Fruit fly (Drosophila melanogaster): Measurements from ENCODE around the gene tin.
A peak's percentile ranks its signal among the peaks of the same experiment; 100 is the strongest.

The tin gene

DNA sequence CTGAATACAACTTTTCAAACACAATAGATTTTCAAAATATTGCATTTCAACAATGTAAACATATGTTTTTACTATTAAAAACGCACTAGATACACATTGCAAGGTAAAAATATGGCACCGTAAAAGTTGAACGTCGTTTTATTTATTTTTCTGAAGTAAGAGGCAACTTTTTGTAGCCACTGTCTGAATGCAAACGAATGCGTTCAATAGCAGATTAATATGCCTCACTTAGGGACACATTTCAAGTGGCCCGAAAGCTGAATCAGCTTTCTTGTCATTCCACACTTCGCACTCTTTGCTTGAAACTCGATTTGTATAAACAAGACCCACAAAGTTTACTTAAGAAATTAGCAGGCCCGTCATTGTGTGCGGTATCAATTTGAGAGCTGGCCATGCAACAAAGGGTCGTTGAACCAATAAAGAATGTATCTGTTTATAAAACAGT lies 28.9 kb upstream of the tin start (continued):
- no peak for TF ChIP-seq CG18262 (tag; optimal IDR thresholded peaks at IDR 0.05)
- TF ChIP-seq CG42726 (GFP tag; IDR thresholded peaks at IDR 0.05; ENCODE audit: partially characterized antibody) = no peak
- no peak for TF ChIP-seq CG5953 (GFP tag; IDR thresholded peaks at IDR 0.05)
- no peak for TF ChIP-seq CG7963 (GFP tag; IDR thresholded peaks at IDR 0.05; ENCODE audit: partially characterized antibody)
- TF ChIP-seq br (optimal IDR thresholded peaks at IDR 0.05) = no peak
- no peak for TF ChIP-seq CG31441 (GFP tag; IDR thresholded peaks at IDR 0.05)
- no peak for TF ChIP-seq CG12155 (GFP tag; optimal IDR thresholded peaks at IDR 0.05)
- no peak for TF ChIP-seq toy (GFP tag; IDR thresholded peaks at IDR 0.05)
- TF ChIP-seq lbe (GFP tag; optimal IDR thresholded peaks at IDR 0.05) = peak; percentile 27
- peak; percentile 77 for TF ChIP-seq Vsx1 (GFP tag; optimal IDR thresholded peaks at IDR 0.05)
- no peak for TF ChIP-seq NfI (GFP tag; optimal IDR thresholded peaks at IDR 0.05)
- TF ChIP-seq CG9727 (GFP tag; optimal IDR thresholded peaks at IDR 0.05) = peak; percentile 20
- no peak for TF ChIP-seq Doc3 (GFP tag; IDR thresholded peaks at IDR 0.05; ENCODE audit: partially characterized antibody)
- TF ChIP-seq CG13123 (GFP tag; optimal IDR thresholded peaks at IDR 0.05) = peak; percentile 47
- TF ChIP-seq sisA (GFP tag; IDR thresholded peaks at IDR 0.05) = no peak
- no peak for TF ChIP-seq sob (GFP tag; IDR thresholded peaks at IDR 0.05)
- TF ChIP-seq pfk (GFP tag; optimal IDR thresholded peaks at IDR 0.05) = peak; percentile 64
- TF ChIP-seq fd3F (GFP tag; optimal IDR thresholded peaks at IDR 0.05) = peak; percentile 13
- TF ChIP-seq Hsf (GFP tag; optimal IDR thresholded peaks at IDR 0.05) = no peak
- no peak for TF ChIP-seq CoRest (tag; optimal IDR thresholded peaks at IDR 0.05)
- peak; percentile 27 for TF ChIP-seq Max (GFP tag; optimal IDR thresholded peaks at IDR 0.05)
- no peak for TF ChIP-seq CG15696 (tag; optimal IDR thresholded peaks at IDR 0.05)
- TF ChIP-seq Ada2b (GFP tag; IDR thresholded peaks at IDR 0.05) = no peak
- no peak for TF ChIP-seq croc (GFP tag; conservative IDR thresholded peaks at IDR 0.05)
- TF ChIP-seq klu (GFP tag; IDR thresholded peaks at IDR 0.05) = no peak
- no peak for TF ChIP-seq H2.0 (GFP tag; IDR thresholded peaks at IDR 0.05)
- no peak for TF ChIP-seq Drgx (GFP tag; IDR thresholded peaks at IDR 0.05)
- TF ChIP-seq Lpt (GFP tag; optimal IDR thresholded peaks at IDR 0.05) = no peak
- peak; percentile 34 for TF ChIP-seq CG31365 (tag; optimal IDR thresholded peaks at IDR 0.05)
- peak; percentile 24 for TF ChIP-seq corto (GFP tag; optimal IDR thresholded peaks at IDR 0.05)
- no peak for TF ChIP-seq CG32767 (GFP tag; IDR thresholded peaks at IDR 0.05)
- no peak for TF ChIP-seq CG30431 (GFP tag; optimal IDR thresholded peaks at IDR 0.05)
- TF ChIP-seq CG18764 (GFP tag; optimal IDR thresholded peaks at IDR 0.05) = peak; percentile 26
- TF ChIP-seq tll (GFP tag; optimal IDR thresholded peaks at IDR 0.05) = no peak
- peak; percentile 62 for TF ChIP-seq CG15601 (tag; optimal IDR thresholded peaks at IDR 0.05)
- no peak for TF ChIP-seq maf-S (GFP tag; optimal IDR thresholded peaks at IDR 0.05)
- TF ChIP-seq CG10979 (tag; optimal IDR thresholded peaks at IDR 0.05) = no peak
- no peak for TF ChIP-seq oc (tag; optimal IDR thresholded peaks at IDR 0.05)
- TF ChIP-seq zen2 (GFP tag; IDR thresholded peaks at IDR 0.05; ENCODE audit: partially characterized antibody) = no peak
- TF ChIP-seq Dip3 (GFP tag; optimal IDR thresholded peaks at IDR 0.05) = no peak
- no peak for TF ChIP-seq Stat92E (GFP tag; optimal IDR thresholded peaks at IDR 0.05)
- peak; percentile 31 for TF ChIP-seq Spps (tag; optimal IDR thresholded peaks at IDR 0.05)
- no peak for TF ChIP-seq ewg (GFP tag; optimal IDR thresholded peaks at IDR 0.05)
- TF ChIP-seq E2f2 (GFP tag; IDR thresholded peaks at IDR 0.05) = no peak
- no peak for TF ChIP-seq CG10565 (GFP tag; optimal IDR thresholded peaks at IDR 0.05)
- TF ChIP-seq CG13287 (GFP tag; IDR thresholded peaks at IDR 0.05; ENCODE audit: partially characterized antibody) = no peak
- no peak for TF ChIP-seq run (tag; optimal IDR thresholded peaks at IDR 0.05)
- no peak for TF ChIP-seq lab (GFP tag; optimal IDR thresholded peaks at IDR 0.05)
- no peak for TF ChIP-seq Oli (tag; optimal IDR thresholded peaks at IDR 0.05)
- no peak for TF ChIP-seq CG12391 (tag; optimal IDR thresholded peaks at IDR 0.05)
- TF ChIP-seq sens (GFP tag) = peak; percentile 83

All from whole organism, embryonic.